Worm (Caenorhabditis elegans): ENCODE data around the gene acs-3.

DNA sequence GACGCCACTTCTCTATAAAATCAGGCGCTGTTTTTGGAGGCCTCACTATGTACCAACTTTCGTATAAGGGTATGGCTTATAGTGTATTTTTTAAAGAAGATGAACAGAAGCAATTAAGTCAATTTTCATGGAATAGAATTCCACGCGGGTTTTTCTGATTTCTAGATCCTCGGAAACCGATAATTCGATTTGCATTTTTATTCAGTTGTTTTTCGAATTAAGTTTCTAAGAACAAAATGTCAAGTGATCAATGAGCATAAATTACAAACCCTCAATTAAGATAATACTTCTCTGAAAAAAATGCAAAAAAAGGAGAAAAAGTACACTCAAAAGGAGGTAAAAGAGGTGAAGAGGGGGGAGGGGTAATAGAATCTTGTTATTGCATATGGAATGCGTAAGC, 52.0 kb downstream of the acs-3 start:
- TF ChIP-seq ztf-23 (GFP tag; IDR thresholded peaks at IDR 0.05) (no peak), flt-1 (GFP tag; IDR thresholded peaks at IDR 0.05) (no peak), ztf-29 (GFP tag; IDR thresholded peaks at IDR 0.05) (no peak), med-1 (GFP tag; optimal IDR thresholded peaks at IDR 0.05; ENCODE audit: insufficient read depth) (no peak), cog-1 (tag; optimal IDR thresholded peaks at IDR 0.05) (no peak)

All from whole organism, midembryonic.